Worm (Caenorhabditis elegans) whole organism, midembryonic: ENCODE measurements around the gene fbxb-114.

Source experiments
- T22C8.4 ChIP-seq: fragments of 200-800 bp; sonication (Bioruptor generic); IDR thresholded peaks from 2 replicates; pipeline ENCODE4 v1.3.6; 2022; ENCODE audit warnings: missing genetic modification characterization, missing compliant biosample characterization
- cog-1 ChIP-seq: sonication (generic microtip); optimal IDR thresholded peaks from 2 replicates; lab custom pipeline; 2016; ENCODE audit warnings: missing genetic modification characterization, missing compliant biosample characterization
- flt-1 ChIP-seq: fragments of 200-800 bp; sonication (Bioruptor generic); IDR thresholded peaks from 2 replicates; pipeline ENCODE4 v1.3.6; 2022; ENCODE audit warnings: missing genetic modification characterization, missing compliant biosample characterization
- klf-2 ChIP-seq: fragments of 200-800 bp; sonication (Bioruptor generic); conservative IDR thresholded peaks from 2 replicates; pipeline ENCODE4 v1.3.6; 2022; ENCODE audit warnings: missing genetic modification reagents, missing genetic modification characterization, missing compliant biosample characterization
- med-1 ChIP-seq: sonication (generic microtip); optimal IDR thresholded peaks from 2 replicates; lab custom pipeline; 2017; ENCODE audit warnings: missing genetic modification characterization, mild to moderate bottlenecking, missing compliant biosample characterization, antibody characterized with exemption, missing genetic modification reagents; ENCODE audit not compliant: insufficient read depth
- ref-1 ChIP-seq: fragments of 200-800 bp; sonication (Bioruptor generic); conservative IDR thresholded peaks from 2 replicates; pipeline ENCODE4 v1.3.6; 2022; ENCODE audit warnings: missing genetic modification reagents, missing genetic modification characterization, missing compliant biosample characterization
- tab-1 ChIP-seq: fragments of 200-800 bp; sonication (Bioruptor generic); IDR thresholded peaks from 2 replicates; pipeline ENCODE4 v1.3.6; 2022; ENCODE audit warnings: missing genetic modification characterization, missing compliant biosample characterization
- ztf-23 ChIP-seq: fragments of 200-800 bp; sonication (Bioruptor generic); IDR thresholded peaks from 2 replicates; pipeline ENCODE4 v1.3.6; 2022; ENCODE audit warnings: missing genetic modification reagents, missing genetic modification characterization, missing compliant biosample characterization
- ztf-29 ChIP-seq: fragments of 200-800 bp; sonication (Bioruptor generic); IDR thresholded peaks from 2 replicates; pipeline ENCODE4 v1.3.6; 2022; ENCODE audit warnings: missing genetic modification reagents, missing genetic modification characterization, missing compliant biosample characterization

- TF ChIP-seq ztf-23, result no peak
- no peak for TF ChIP-seq flt-1 (GFP tag; lab: Robert Waterston, UW)
- no peak for TF ChIP-seq klf-2 (GFP tag; lab: Robert Waterston, UW)
- TF ChIP-seq ztf-29, result no peak
- no peak for TF ChIP-seq T22C8.4 (GFP tag; lab: Robert Waterston, UW)
- no peak for TF ChIP-seq tab-1 (GFP tag; lab: Robert Waterston, UW)
- no peak for TF ChIP-seq ref-1 (GFP tag; lab: Robert Waterston, UW)
- TF ChIP-seq med-1, result no peak
- TF ChIP-seq cog-1 (tag; lab: Kevin White, UChicago), result no peak
Observed at ce11 chrX:16958015-16958414, 36.4 kb downstream of the fbxb-114 start.
